Worm (Caenorhabditis elegans) whole organism, L1 larva: ENCODE results near the gene C56C10.7.

Experiments
- Y116A8C.19 ChIP-seq: sonication (generic microtip); optimal IDR thresholded peaks from 2 replicates; lab custom pipeline; 2016; ENCODE audit warnings: missing compliant biosample characterization, missing genetic modification characterization, borderline replicate concordance
- aly-2 ChIP-seq: fragments of 150-350 bp; optimal IDR thresholded peaks from 2 replicates; lab custom pipeline; 2014; ENCODE audit warnings: missing biosample characterization, missing genetic modification characterization
- blmp-1 ChIP-seq: fragments of 150-350 bp; optimal IDR thresholded peaks from 2 replicates; lab custom pipeline; 2014; ENCODE audit warnings: missing biosample characterization, missing genetic modification characterization
- ceh-88 ChIP-seq: fragments of 200-800 bp; sonication (Bioruptor generic); IDR thresholded peaks from 2 replicates; pipeline ENCODE4 v1.3.6; 2022; ENCODE audit warnings: missing genetic modification characterization, missing compliant biosample characterization
- ceh-90 ChIP-seq: sonication (generic microtip); optimal IDR thresholded peaks from 2 replicates; lab custom pipeline; 2016; ENCODE audit warnings: missing genetic modification characterization, missing compliant biosample characterization
- dpl-1 ChIP-seq, 3 experiments: fragments of 150-350 bp in 2 of 3; sonication (generic microtip) in 1 of 3; optimal IDR thresholded peaks; 2 replicates each; lab custom pipeline; 2014 to 2017; ENCODE audit warnings: missing biosample characterization in 3 of 3, missing genetic modification characterization in 3 of 3, missing genetic modification reagents in 3 of 3
- dsc-1 ChIP-seq: sonication (generic microtip); optimal IDR thresholded peaks from 2 replicates; lab custom pipeline; 2016; ENCODE audit warnings: mild to moderate bottlenecking, missing genetic modification characterization, missing compliant biosample characterization
- efl-1 ChIP-seq, 4 experiments: fragments of 150-350 bp; optimal IDR thresholded peaks in 3 of 4; peaks in 1 of 4; 1 replicate in 1 of 4; 2 replicates in 3 of 4; lab custom pipeline; 2014; ENCODE audit warnings: missing biosample characterization in 2 of 4, missing genetic modification characterization in 2 of 4, missing genetic modification reagents in 2 of 4
- efl-3 ChIP-seq: fragments of 200-800 bp; sonication (Bioruptor generic); optimal IDR thresholded peaks from 2 replicates; lab custom pipeline; 2018; ENCODE audit warnings: mild to moderate bottlenecking, missing genetic modification characterization, missing compliant biosample characterization
- egl-13 ChIP-seq: sonication (generic microtip); optimal IDR thresholded peaks from 2 replicates; lab custom pipeline; 2016; ENCODE audit warnings: missing genotype, missing genetic modification reagents, missing genetic modification characterization, missing compliant biosample characterization
- elt-2 ChIP-seq: sonication (generic microtip); optimal IDR thresholded peaks from 2 replicates; lab custom pipeline; 2016; ENCODE audit warnings: missing genetic modification characterization, mild to moderate bottlenecking, inconsistent platforms, missing compliant biosample characterization, missing genetic modification reagents
- elt-3 ChIP-seq, 6 experiments: fragments of 150-350 bp in 1 of 6; sonication (generic microtip); optimal IDR thresholded peaks; 2 replicates each; lab custom pipeline; 2017 to 2018; ENCODE audit warnings: missing biosample characterization in 6 of 6, missing genetic modification characterization in 6 of 6, inconsistent platforms in 1 of 6
- fkh-10 ChIP-seq: sonication (generic microtip); optimal IDR thresholded peaks from 2 replicates; lab custom pipeline; 2017; ENCODE audit warnings: missing biosample characterization, missing genetic modification reagents, missing genetic modification characterization
- fkh-4 ChIP-seq: sonication (generic microtip); optimal IDR thresholded peaks from 2 replicates; lab custom pipeline; 2016; ENCODE audit warnings: missing compliant biosample characterization, missing genetic modification characterization, borderline replicate concordance
- hlh-17 ChIP-seq: fragments of 200-800 bp; sonication (Bioruptor generic); optimal IDR thresholded peaks from 2 replicates; lab custom pipeline; 2018; ENCODE audit warnings: missing genetic modification characterization, mild to moderate bottlenecking, missing compliant biosample characterization, moderate library complexity, borderline replicate concordance
- hlh-4 ChIP-seq: sonication (generic microtip); optimal IDR thresholded peaks from 2 replicates; lab custom pipeline; 2016; ENCODE audit warnings: mild to moderate bottlenecking, missing genetic modification characterization, missing compliant biosample characterization
- jun-1 ChIP-seq: fragments of 150-350 bp; optimal IDR thresholded peaks from 2 replicates; lab custom pipeline; 2014; ENCODE audit warnings: missing biosample characterization, missing genetic modification reagents, missing genetic modification characterization
- lin-13 ChIP-seq: fragments of 150-350 bp; optimal IDR thresholded peaks from 2 replicates; lab custom pipeline; 2014; ENCODE audit warnings: missing biosample characterization, missing genetic modification reagents, missing genetic modification characterization
- lin-14 ChIP-seq: fragments of 200-800 bp; sonication (Bioruptor generic); optimal IDR thresholded peaks from 2 replicates; lab custom pipeline; 2018; ENCODE audit warnings: mild to moderate bottlenecking, missing genetic modification characterization, moderate library complexity, missing compliant biosample characterization
- lin-15B ChIP-seq: fragments of 150-350 bp; sonication (generic microtip); optimal IDR thresholded peaks from 3 replicates; lab custom pipeline; 2014; ENCODE audit warnings: missing biosample characterization, missing genetic modification characterization
- lin-35 ChIP-seq, 2 experiments: fragments of 150-350 bp; optimal IDR thresholded peaks; 2 replicates each; lab custom pipeline; 2014; ENCODE audit warnings: missing biosample characterization in 2 of 2, missing genetic modification characterization in 2 of 2, missing genetic modification reagents in 2 of 2
- lir-3 ChIP-seq: sonication (generic microtip); optimal IDR thresholded peaks from 2 replicates; lab custom pipeline; 2016; ENCODE audit warnings: mild to moderate bottlenecking, missing genetic modification characterization, moderate library complexity, missing compliant biosample characterization; ENCODE audit not compliant: poor library complexity
- lsy-2 ChIP-seq, 2 experiments: fragments of 150-350 bp; optimal IDR thresholded peaks; 2 replicates each; lab custom pipeline; 2014; ENCODE audit warnings: missing biosample characterization in 2 of 2, missing genetic modification characterization in 2 of 2
- mep-1 ChIP-seq: fragments of 150-350 bp; optimal IDR thresholded peaks from 2 replicates; lab custom pipeline; 2014; ENCODE audit warnings: missing biosample characterization, missing genetic modification characterization
- nhr-11 ChIP-seq: fragments of 150-350 bp; optimal IDR thresholded peaks from 2 replicates; lab custom pipeline; 2014; ENCODE audit warnings: missing biosample characterization, missing genetic modification characterization
- nhr-47 ChIP-seq: sonication (generic microtip); optimal IDR thresholded peaks from 2 replicates; lab custom pipeline; 2016; ENCODE audit warnings: mild to moderate bottlenecking, missing genetic modification characterization, moderate library complexity, missing compliant biosample characterization
- nhr-85 ChIP-seq: sonication (generic microtip); peaks from one replicate; lab custom pipeline; 2016; ENCODE audit warnings: missing genetic modification characterization, inconsistent platforms, missing compliant biosample characterization
- nhr-90 ChIP-seq: sonication (generic microtip); optimal IDR thresholded peaks from 2 replicates; lab custom pipeline; 2016; ENCODE audit warnings: mild to moderate bottlenecking, missing genetic modification characterization, missing compliant biosample characterization; ENCODE audit not compliant: poor library complexity
- pag-3 ChIP-seq: sonication (generic microtip); optimal IDR thresholded peaks from 2 replicates; lab custom pipeline; 2017; ENCODE audit warnings: missing genetic modification characterization, mild to moderate bottlenecking, missing compliant biosample characterization, antibody characterized with exemption, borderline replicate concordance; ENCODE audit not compliant: insufficient read depth
- pax-3 ChIP-seq: fragments of 200-800 bp; sonication (Bioruptor generic); optimal IDR thresholded peaks from 2 replicates; lab custom pipeline; 2018; ENCODE audit warnings: mild to moderate bottlenecking, missing genetic modification characterization, moderate library complexity, missing compliant biosample characterization
- skn-1 ChIP-seq: fragments of 150-350 bp; optimal IDR thresholded peaks from 2 replicates; lab custom pipeline; 2014; ENCODE audit warnings: missing biosample characterization, missing genetic modification characterization
- snpc-4 ChIP-seq: fragments of 150-350 bp; optimal IDR thresholded peaks from 2 replicates; lab custom pipeline; 2014; ENCODE audit warnings: missing biosample characterization, missing genetic modification characterization
- snu-23 ChIP-seq: sonication (generic microtip); optimal IDR thresholded peaks from 2 replicates; lab custom pipeline; 2016; ENCODE audit warnings: missing genetic modification characterization, missing compliant biosample characterization
- sptf-1 ChIP-seq: fragments of 150-350 bp; optimal IDR thresholded peaks from 2 replicates; lab custom pipeline; 2014; ENCODE audit warnings: missing biosample characterization, missing genetic modification characterization
- unc-86 ChIP-seq: sonication (generic microtip); optimal IDR thresholded peaks from 2 replicates; lab custom pipeline; 2016; ENCODE audit warnings: missing genetic modification characterization, missing compliant biosample characterization
- vab-15 ChIP-seq: sonication (generic microtip); optimal IDR thresholded peaks from 2 replicates; lab custom pipeline; 2017; ENCODE audit warnings: missing genotype, mild to moderate bottlenecking, missing genetic modification characterization, missing compliant biosample characterization
- zag-1 ChIP-seq: fragments of 150-350 bp; optimal IDR thresholded peaks from 2 replicates; lab custom pipeline; 2014; ENCODE audit warnings: missing biosample characterization, missing genetic modification characterization
- ztf-11 ChIP-seq, 2 experiments: sonication (generic microtip); optimal IDR thresholded peaks; 2 replicates each; lab custom pipeline; 2016 to 2017; ENCODE audit warnings: missing genetic modification characterization in 2 of 2, missing biosample characterization in 1 of 2, missing compliant biosample characterization in 1 of 2

The C56C10.7 gene

DNA sequence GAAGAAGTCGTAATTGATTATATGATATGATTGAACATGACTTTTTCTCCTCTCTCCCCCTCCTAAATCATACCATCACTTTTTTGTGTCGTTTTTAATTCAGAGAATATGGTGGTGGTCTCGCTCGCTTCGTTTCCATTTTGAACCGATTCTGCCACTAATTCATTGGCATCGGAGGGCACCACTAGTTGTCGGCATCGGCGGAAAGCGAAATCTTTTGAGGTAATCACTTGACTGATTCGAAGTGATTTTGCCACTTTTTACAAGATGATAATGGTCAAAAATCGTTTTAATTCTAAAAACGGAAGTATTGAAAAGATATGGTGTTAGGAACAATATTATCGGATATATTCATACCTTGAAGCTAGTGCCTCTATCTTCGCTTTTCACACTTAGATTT, 29.4 kb upstream of the C56C10.7 start, which contains the start of gene klf-3:
Gene klf-3, plus strand, starts transcription at position 109 of the 400 bp plus-strand sequence.
- TF ChIP-seq blmp-1 (tag; lab: Kevin White, UChicago) (peak; percentile 59), elt-3 (tag; optimal IDR thresholded peaks at IDR 0.05; lab: Kevin White, UChicago) (peak in 1 of 6 experiments; percentile 17), pag-3 (tag; lab: Kevin White, UChicago) (peak; percentile 53), nhr-11 (tag; lab: Kevin White, UChicago) (no peak)

DNA sequence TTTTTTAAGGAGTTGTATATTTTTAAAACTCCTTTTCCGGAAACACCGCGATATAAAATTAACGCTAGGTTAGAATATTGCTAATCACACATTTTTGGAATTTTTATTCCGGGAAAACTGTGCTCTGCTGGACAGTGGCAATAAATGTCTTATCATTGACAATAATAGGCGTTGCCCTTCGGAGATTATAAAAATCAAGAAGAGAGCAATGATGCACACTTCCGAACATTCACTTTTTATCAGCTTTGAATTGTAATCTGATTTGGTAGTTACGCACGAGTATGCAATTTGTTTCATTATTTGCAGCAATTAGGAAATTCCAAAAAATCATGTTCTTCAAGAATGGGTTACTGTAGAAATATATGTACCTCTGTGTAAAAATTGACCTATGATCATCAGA, 28.8 kb upstream of the C56C10.7 start:
- TF ChIP-seq efl-1 (optimal IDR thresholded peaks at IDR 0.05; lab: Kevin White, UChicago) (no peak), efl-1 (GFP tag; optimal IDR thresholded peaks at IDR 0.05 in 1 of 2; lab: Kevin White, UChicago) (peak in 1 of 2 experiments; percentile 21), elt-2 (tag; lab: Kevin White, UChicago) (peak; percentile 69), lir-3 (no peak)

- TF ChIP-seq ceh-90: no peak
- peak; percentile 39 for TF ChIP-seq lin-14 (GFP tag; lab: Kevin White, UChicago)
- no peak for TF ChIP-seq lin-13 (GFP tag; lab: Kevin White, UChicago)
- no peak for TF ChIP-seq dpl-1 (GFP tag; optimal IDR thresholded peaks at IDR 0.05; lab: Kevin White, UChicago)
- peak in 1 of 6 experiments; percentile 68 for TF ChIP-seq elt-3 (tag; optimal IDR thresholded peaks at IDR 0.05; lab: Kevin White, UChicago)
- peak; percentile 83 for TF ChIP-seq elt-2 (tag; lab: Kevin White, UChicago)
- TF ChIP-seq sptf-1 (tag; lab: Kevin White, UChicago): no peak
- no peak for TF ChIP-seq hlh-17
- TF ChIP-seq nhr-85: peak; percentile 84
- peak; percentile 95 for TF ChIP-seq blmp-1 (tag; lab: Kevin White, UChicago)
Observed at ce11 chrII:6615232-6616029, 28.1 kb upstream of the C56C10.7 start.

DNA sequence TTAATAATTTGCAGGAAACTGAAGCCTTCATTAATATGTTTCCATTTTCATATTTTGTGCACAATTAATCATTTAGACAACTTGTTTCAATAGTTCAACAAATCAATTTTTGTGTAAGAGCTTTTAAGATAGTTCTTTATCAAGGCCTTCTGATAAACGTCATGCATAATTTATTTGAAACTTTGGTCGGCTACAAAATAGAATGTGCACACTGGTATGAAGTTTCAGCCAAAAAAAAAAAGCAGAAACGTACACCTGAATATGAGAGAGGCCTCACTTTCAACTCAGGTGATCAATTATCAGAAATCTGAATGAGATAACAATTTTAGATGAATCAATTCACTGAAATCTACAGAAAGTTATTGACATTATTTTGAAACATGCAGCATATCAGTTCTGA, 27.1 kb upstream of the C56C10.7 start:
- TF ChIP-seq elt-2 (tag; lab: Kevin White, UChicago) (peak; percentile 63), aly-2 (tag; lab: Kevin White, UChicago) (no peak)

- TF ChIP-seq dsc-1 (tag; lab: Kevin White, UChicago): no peak
- peak in 1 of 2 experiments; percentile 34 for TF ChIP-seq lin-35 (GFP tag; optimal IDR thresholded peaks at IDR 0.05; lab: Kevin White, UChicago)
- no peak for TF ChIP-seq lsy-2 (tag; optimal IDR thresholded peaks at IDR 0.05; lab: Kevin White, UChicago)
- TF ChIP-seq nhr-47: no peak
- TF ChIP-seq elt-2 (tag; lab: Kevin White, UChicago): peak; percentile 72
- TF ChIP-seq ceh-88 (GFP tag; lab: Robert Waterston, UW): no peak
- no peak for TF ChIP-seq fkh-10 (GFP tag; lab: Kevin White, UChicago)
- TF ChIP-seq zag-1: no peak
- no peak for TF ChIP-seq fkh-4 (tag; lab: Kevin White, UChicago)
- no peak for TF ChIP-seq hlh-4 (tag; lab: Kevin White, UChicago)
- no peak for TF ChIP-seq lin-15B (tag; lab: Kevin White, UChicago)
- TF ChIP-seq lin-14 (GFP tag; lab: Kevin White, UChicago): no peak
- TF ChIP-seq ztf-11 (tag; optimal IDR thresholded peaks at IDR 0.05; lab: Kevin White, UChicago): no peak
Observed at ce11 chrII:6612544-6612943, 25.2 kb upstream of the C56C10.7 start.

ce11 chrII:6610262-6610661, 22.9 kb upstream of the C56C10.7 start:
- no peak for TF ChIP-seq skn-1 (tag; lab: Kevin White, UChicago)
- TF ChIP-seq snpc-4 (tag; lab: Kevin White, UChicago): no peak
- TF ChIP-seq lin-14 (GFP tag; lab: Kevin White, UChicago): peak; percentile 74
- TF ChIP-seq efl-3 (GFP tag; lab: Kevin White, UChicago): no peak
- TF ChIP-seq mep-1: peak; percentile 66
- no peak for TF ChIP-seq egl-13
- peak in 3 of 6 experiments; percentile 13 to 48 (median 25) for TF ChIP-seq elt-3 (tag; optimal IDR thresholded peaks at IDR 0.05; lab: Kevin White, UChicago)
- TF ChIP-seq lin-15B (tag; lab: Kevin White, UChicago): no peak
- TF ChIP-seq snu-23: peak; percentile 31
- TF ChIP-seq vab-15 (tag; lab: Kevin White, UChicago): no peak
- TF ChIP-seq jun-1 (tag; lab: Kevin White, UChicago): no peak
- TF ChIP-seq nhr-90 (tag; lab: Kevin White, UChicago): peak; percentile 1
- TF ChIP-seq lin-13 (GFP tag; lab: Kevin White, UChicago): no peak
- no peak for TF ChIP-seq dpl-1 (GFP tag; optimal IDR thresholded peaks at IDR 0.05; lab: Kevin White, UChicago)
- no peak for TF ChIP-seq unc-86 (tag; lab: Kevin White, UChicago)
- TF ChIP-seq nhr-47: no peak
- no peak for TF ChIP-seq Y116A8C.19 (tag; lab: Kevin White, UChicago)
- no peak for TF ChIP-seq pax-3
